Worm (Caenorhabditis elegans) whole organism, L1 larva: ENCODE data around the gene nas-38.
A peak's percentile ranks its signal among the peaks of the same experiment; 100 is the strongest.

Experiments
- C16A3.4 ChIP-seq: fragments of 150-350 bp; optimal IDR thresholded peaks from 2 replicates; lab custom pipeline; 2014; ENCODE audit warnings: missing biosample characterization, missing genetic modification characterization
- C34B4.2 ChIP-seq: sonication (generic microtip); optimal IDR thresholded peaks from 2 replicates; lab custom pipeline; 2017; ENCODE audit warnings: mild to moderate bottlenecking, missing genetic modification characterization, missing compliant biosample characterization
- Y116A8C.19 ChIP-seq: sonication (generic microtip); optimal IDR thresholded peaks from 2 replicates; lab custom pipeline; 2016; ENCODE audit warnings: missing compliant biosample characterization, missing genetic modification characterization, borderline replicate concordance
- alr-1 ChIP-seq: fragments of 200-800 bp; sonication (Bioruptor generic); optimal IDR thresholded peaks from 2 replicates; lab custom pipeline; 2018; ENCODE audit warnings: borderline replicate concordance, mild to moderate bottlenecking, missing genetic modification characterization, missing compliant biosample characterization
- aly-2 ChIP-seq: fragments of 150-350 bp; optimal IDR thresholded peaks from 2 replicates; lab custom pipeline; 2014; ENCODE audit warnings: missing biosample characterization, missing genetic modification characterization
- ama-1 ChIP-seq: fragments of 150-350 bp; optimal IDR thresholded peaks from 2 replicates; lab custom pipeline; 2014
- blmp-1 ChIP-seq: fragments of 150-350 bp; optimal IDR thresholded peaks from 2 replicates; lab custom pipeline; 2014; ENCODE audit warnings: missing biosample characterization, missing genetic modification characterization
- ceh-63 ChIP-seq: fragments of 200-800 bp; sonication (Bioruptor generic); optimal IDR thresholded peaks from 2 replicates; lab custom pipeline; 2018; ENCODE audit warnings: mild to moderate bottlenecking, missing genetic modification characterization, missing compliant biosample characterization
- ceh-8 ChIP-seq: fragments of 200-800 bp; sonication (Bioruptor generic); optimal IDR thresholded peaks from 2 replicates; lab custom pipeline; 2018; ENCODE audit warnings: mild to moderate bottlenecking, missing genetic modification characterization, moderate library complexity, missing compliant biosample characterization
- ceh-82 ChIP-seq, 3 experiments: fragments of 150-350 bp in 1 of 3; sonication (generic microtip) in 2 of 3; optimal IDR thresholded peaks; 2 replicates each; lab custom pipeline; 2014 to 2017; ENCODE audit warnings: missing biosample characterization in 3 of 3, missing genetic modification characterization in 3 of 3
- ceh-88 ChIP-seq: fragments of 200-800 bp; sonication (Bioruptor generic); IDR thresholded peaks from 2 replicates; pipeline ENCODE4 v1.3.6; 2022; ENCODE audit warnings: missing genetic modification characterization, missing compliant biosample characterization
- ceh-90 ChIP-seq: sonication (generic microtip); optimal IDR thresholded peaks from 2 replicates; lab custom pipeline; 2016; ENCODE audit warnings: missing genetic modification characterization, missing compliant biosample characterization
- dsc-1 ChIP-seq: sonication (generic microtip); optimal IDR thresholded peaks from 2 replicates; lab custom pipeline; 2016; ENCODE audit warnings: mild to moderate bottlenecking, missing genetic modification characterization, missing compliant biosample characterization
- efl-1 ChIP-seq, 4 experiments: fragments of 150-350 bp; optimal IDR thresholded peaks in 3 of 4; peaks in 1 of 4; 1 replicate in 1 of 4; 2 replicates in 3 of 4; lab custom pipeline; 2014; ENCODE audit warnings: missing biosample characterization in 2 of 4, missing genetic modification characterization in 2 of 4, missing genetic modification reagents in 2 of 4
- egl-13 ChIP-seq: sonication (generic microtip); optimal IDR thresholded peaks from 2 replicates; lab custom pipeline; 2016; ENCODE audit warnings: missing genotype, missing genetic modification reagents, missing genetic modification characterization, missing compliant biosample characterization
- elt-2 ChIP-seq: sonication (generic microtip); optimal IDR thresholded peaks from 2 replicates; lab custom pipeline; 2016; ENCODE audit warnings: missing genetic modification characterization, mild to moderate bottlenecking, inconsistent platforms, missing compliant biosample characterization, missing genetic modification reagents
- ets-5 ChIP-seq: fragments of 200-800 bp; sonication (Bioruptor generic); IDR thresholded peaks from 2 replicates; pipeline ENCODE4 v1.3.6; 2022; ENCODE audit warnings: missing genetic modification characterization, missing compliant biosample characterization
- fkh-10 ChIP-seq: sonication (generic microtip); optimal IDR thresholded peaks from 2 replicates; lab custom pipeline; 2017; ENCODE audit warnings: missing biosample characterization, missing genetic modification reagents, missing genetic modification characterization
- fkh-8 ChIP-seq: sonication (generic microtip); optimal IDR thresholded peaks from 2 replicates; lab custom pipeline; 2016; ENCODE audit warnings: mild to moderate bottlenecking, missing genetic modification characterization, missing compliant biosample characterization
- grh-1 ChIP-seq: fragments of 200-800 bp; sonication (Bioruptor generic); IDR thresholded peaks from 2 replicates; pipeline ENCODE4 v1.3.6; 2022; ENCODE audit warnings: missing genetic modification reagents, missing genetic modification characterization, missing compliant biosample characterization
- hlh-4 ChIP-seq: sonication (generic microtip); optimal IDR thresholded peaks from 2 replicates; lab custom pipeline; 2016; ENCODE audit warnings: mild to moderate bottlenecking, missing genetic modification characterization, missing compliant biosample characterization
- hpl-2 ChIP-seq: fragments of 150-350 bp; optimal IDR thresholded peaks from 2 replicates; lab custom pipeline; 2014; ENCODE audit warnings: missing biosample characterization, missing genetic modification reagents, missing genetic modification characterization
- isw-1 ChIP-seq: fragments of 200-800 bp; sonication (Bioruptor generic); IDR thresholded peaks from 2 replicates; pipeline ENCODE4 v1.3.6; 2022; ENCODE audit warnings: missing genetic modification characterization, missing compliant biosample characterization
- lin-13 ChIP-seq: fragments of 150-350 bp; optimal IDR thresholded peaks from 2 replicates; lab custom pipeline; 2014; ENCODE audit warnings: missing biosample characterization, missing genetic modification reagents, missing genetic modification characterization
- lin-15B ChIP-seq: fragments of 150-350 bp; sonication (generic microtip); optimal IDR thresholded peaks from 3 replicates; lab custom pipeline; 2014; ENCODE audit warnings: missing biosample characterization, missing genetic modification characterization
- lin-39 ChIP-seq: fragments of 150-350 bp; optimal IDR thresholded peaks from 2 replicates; lab custom pipeline; 2014; ENCODE audit warnings: missing biosample characterization, missing genetic modification reagents, missing genetic modification characterization
- lir-3 ChIP-seq: sonication (generic microtip); optimal IDR thresholded peaks from 2 replicates; lab custom pipeline; 2016; ENCODE audit warnings: mild to moderate bottlenecking, missing genetic modification characterization, moderate library complexity, missing compliant biosample characterization; ENCODE audit not compliant: poor library complexity
- lsy-2 ChIP-seq, 2 experiments: fragments of 150-350 bp; optimal IDR thresholded peaks; 2 replicates each; lab custom pipeline; 2014; ENCODE audit warnings: missing biosample characterization in 2 of 2, missing genetic modification characterization in 2 of 2
- mdl-1 ChIP-seq, 2 experiments: fragments of 150-350 bp; optimal IDR thresholded peaks; 2 replicates each; lab custom pipeline; 2014 to 2017; ENCODE audit warnings: missing biosample characterization in 2 of 2, missing genetic modification characterization in 2 of 2, inconsistent platforms in 1 of 2
- mef-2 ChIP-seq: fragments of 150-350 bp; optimal IDR thresholded peaks from 2 replicates; lab custom pipeline; 2014; ENCODE audit warnings: missing biosample characterization, missing genetic modification characterization
- nhr-237 ChIP-seq: fragments of 150-350 bp; optimal IDR thresholded peaks from 2 replicates; lab custom pipeline; 2014; ENCODE audit warnings: missing biosample characterization, missing genetic modification characterization
- nhr-28 ChIP-seq: fragments of 150-350 bp; optimal IDR thresholded peaks from 2 replicates; lab custom pipeline; 2014; ENCODE audit warnings: missing biosample characterization, missing genetic modification characterization
- nhr-84 ChIP-seq: sonication (generic microtip); optimal IDR thresholded peaks from 2 replicates; lab custom pipeline; 2017; ENCODE audit warnings: missing biosample characterization, missing genetic modification characterization
- nhr-85 ChIP-seq: sonication (generic microtip); peaks from one replicate; lab custom pipeline; 2016; ENCODE audit warnings: missing genetic modification characterization, inconsistent platforms, missing compliant biosample characterization
- pag-3 ChIP-seq: sonication (generic microtip); optimal IDR thresholded peaks from 2 replicates; lab custom pipeline; 2017; ENCODE audit warnings: missing genetic modification characterization, mild to moderate bottlenecking, missing compliant biosample characterization, antibody characterized with exemption, borderline replicate concordance; ENCODE audit not compliant: insufficient read depth
- skn-1 ChIP-seq: fragments of 150-350 bp; optimal IDR thresholded peaks from 2 replicates; lab custom pipeline; 2014; ENCODE audit warnings: missing biosample characterization, missing genetic modification characterization
- snpc-4 ChIP-seq: fragments of 150-350 bp; optimal IDR thresholded peaks from 2 replicates; lab custom pipeline; 2014; ENCODE audit warnings: missing biosample characterization, missing genetic modification characterization
- snu-23 ChIP-seq: sonication (generic microtip); optimal IDR thresholded peaks from 2 replicates; lab custom pipeline; 2016; ENCODE audit warnings: missing genetic modification characterization, missing compliant biosample characterization
- sox-4 ChIP-seq: sonication (generic microtip); optimal IDR thresholded peaks from 2 replicates; lab custom pipeline; 2016; ENCODE audit warnings: missing genetic modification characterization, missing compliant biosample characterization
- sup-37 ChIP-seq: fragments of 200-800 bp; sonication (Bioruptor generic); optimal IDR thresholded peaks from 2 replicates; lab custom pipeline; 2018; ENCODE audit warnings: mild to moderate bottlenecking, missing genetic modification characterization, missing compliant biosample characterization
- tbx-2 ChIP-seq: sonication (generic microtip); optimal IDR thresholded peaks from 2 replicates; lab custom pipeline; 2016; ENCODE audit warnings: missing genetic modification characterization, missing compliant biosample characterization
- tlp-1 ChIP-seq: fragments of 150-350 bp; optimal IDR thresholded peaks from 2 replicates; lab custom pipeline; 2014; ENCODE audit warnings: missing biosample characterization, missing genetic modification characterization
- unc-130 ChIP-seq: fragments of 150-350 bp; optimal IDR thresholded peaks from 2 replicates; lab custom pipeline; 2017; ENCODE audit warnings: missing biosample characterization, missing genetic modification characterization, inconsistent platforms
- unc-30 ChIP-seq: sonication (generic microtip); optimal IDR thresholded peaks from 2 replicates; lab custom pipeline; 2017; ENCODE audit warnings: missing biosample characterization, missing genetic modification characterization
- unc-62 ChIP-seq: fragments of 150-350 bp; optimal IDR thresholded peaks from 2 replicates; lab custom pipeline; 2014; ENCODE audit warnings: missing biosample characterization, missing genetic modification reagents, missing genetic modification characterization
- unc-86 ChIP-seq: sonication (generic microtip); optimal IDR thresholded peaks from 2 replicates; lab custom pipeline; 2016; ENCODE audit warnings: missing genetic modification characterization, missing compliant biosample characterization
- unc-98 ChIP-seq: fragments of 200-800 bp; sonication (Bioruptor generic); IDR thresholded peaks from 2 replicates; pipeline ENCODE4 v1.3.6; 2022; ENCODE audit warnings: missing genetic modification characterization, missing compliant biosample characterization
- vab-15 ChIP-seq: sonication (generic microtip); optimal IDR thresholded peaks from 2 replicates; lab custom pipeline; 2017; ENCODE audit warnings: missing genotype, mild to moderate bottlenecking, missing genetic modification characterization, missing compliant biosample characterization
- zag-1 ChIP-seq: fragments of 150-350 bp; optimal IDR thresholded peaks from 2 replicates; lab custom pipeline; 2014; ENCODE audit warnings: missing biosample characterization, missing genetic modification characterization
- ztf-11 ChIP-seq, 2 experiments: sonication (generic microtip); optimal IDR thresholded peaks; 2 replicates each; lab custom pipeline; 2016 to 2017; ENCODE audit warnings: missing genetic modification characterization in 2 of 2, missing biosample characterization in 1 of 2, missing compliant biosample characterization in 1 of 2
- ztf-4 ChIP-seq: fragments of 150-350 bp; optimal IDR thresholded peaks from 2 replicates; lab custom pipeline; 2014; ENCODE audit warnings: missing biosample characterization, missing genetic modification characterization

Gene nas-38

ce11 chrX:528761-529160 is 29.2 kb upstream of the nas-38 start:
- no peak for TF ChIP-seq lin-13 (GFP tag; lab: Kevin White, UChicago)
- TF ChIP-seq nhr-85 (tag; lab: Kevin White, UChicago) = peak; percentile 23

- TF ChIP-seq fkh-10 (GFP tag; lab: Kevin White, UChicago) (no peak), skn-1 (tag; lab: Kevin White, UChicago) (no peak), unc-130 (no peak), alr-1 (no peak), C16A3.4 (no peak), egl-13 (tag; lab: Kevin White, UChicago) (no peak), grh-1 (GFP tag; lab: Robert Waterston, UW) (no peak), mdl-1 (tag; optimal IDR thresholded peaks at IDR 0.05; lab: Kevin White, UChicago) (no peak)
These were observed 28.6 kb upstream of the nas-38 start for ce11 chrX:529386-529785.

- no peak for TF ChIP-seq nhr-237 (tag; lab: Kevin White, UChicago)
- TF ChIP-seq tlp-1 (tag; lab: Kevin White, UChicago) = no peak
- no peak for TF ChIP-seq hpl-2
- no peak for TF ChIP-seq ceh-88
- no peak for TF ChIP-seq vab-15 (tag; lab: Kevin White, UChicago)
- TF ChIP-seq ceh-90 (tag; lab: Kevin White, UChicago) = no peak
- no peak for TF ChIP-seq ceh-63 (GFP tag; lab: Kevin White, UChicago)
- TF ChIP-seq hlh-4 = no peak
- no peak for TF ChIP-seq efl-1 (optimal IDR thresholded peaks at IDR 0.05; lab: Kevin White, UChicago)
- no peak for TF ChIP-seq efl-1 (GFP tag; optimal IDR thresholded peaks at IDR 0.05 in 1 of 2; lab: Kevin White, UChicago)
- TF ChIP-seq elt-2 = peak; percentile 86
- TF ChIP-seq isw-1 (GFP tag; lab: Robert Waterston, UW) = no peak
- TF ChIP-seq lsy-2 (tag; optimal IDR thresholded peaks at IDR 0.05; lab: Kevin White, UChicago) = no peak
- TF ChIP-seq nhr-84 (tag; lab: Kevin White, UChicago) = no peak
- TF ChIP-seq tbx-2 (tag; lab: Kevin White, UChicago) = no peak
- no peak for TF ChIP-seq Y116A8C.19 (tag; lab: Kevin White, UChicago)
- peak; percentile 40 for TF ChIP-seq nhr-85 (tag; lab: Kevin White, UChicago)
- TF ChIP-seq ztf-4 = no peak
- no peak for TF ChIP-seq unc-98 (GFP tag; lab: Robert Waterston, UW)
- no peak for TF ChIP-seq ceh-8
- no peak for TF ChIP-seq unc-62 (GFP tag; lab: Kevin White, UChicago)
- TF ChIP-seq fkh-8 (tag; lab: Kevin White, UChicago) = no peak
- no peak for TF ChIP-seq sup-37 (GFP tag; lab: Kevin White, UChicago)
- no peak for TF ChIP-seq snu-23 (GFP tag; lab: Kevin White, UChicago)
- TF ChIP-seq nhr-28 (tag; lab: Kevin White, UChicago) = no peak
- no peak for TF ChIP-seq C34B4.2 (tag; lab: Kevin White, UChicago)
- TF ChIP-seq ztf-11 (tag; optimal IDR thresholded peaks at IDR 0.05; lab: Kevin White, UChicago) = no peak
- TF ChIP-seq lin-15B (tag; lab: Kevin White, UChicago) = no peak
- no peak for TF ChIP-seq ceh-82 (tag; optimal IDR thresholded peaks at IDR 0.05; lab: Kevin White, UChicago)
- no peak for TF ChIP-seq blmp-1 (tag; lab: Kevin White, UChicago)
- no peak for TF ChIP-seq lin-39
- no peak for TF ChIP-seq unc-30 (tag; lab: Kevin White, UChicago)
- no peak for TF ChIP-seq unc-86 (tag; lab: Kevin White, UChicago)
- TF ChIP-seq ets-5 (GFP tag; lab: Robert Waterston, UW) = no peak
- no peak for TF ChIP-seq zag-1 (tag; lab: Kevin White, UChicago)
- no peak for TF ChIP-seq sox-4
- no peak for TF ChIP-seq grh-1 (GFP tag; lab: Robert Waterston, UW)
- no peak for TF ChIP-seq aly-2
- no peak for TF ChIP-seq dsc-1 (tag; lab: Kevin White, UChicago)
- no peak for TF ChIP-seq ama-1
- TF ChIP-seq lir-3 (tag; lab: Kevin White, UChicago) = no peak
- no peak for TF ChIP-seq mef-2 (tag; lab: Kevin White, UChicago)
- no peak for TF ChIP-seq pag-3 (tag; lab: Kevin White, UChicago)
- no peak for TF ChIP-seq snpc-4 (tag; lab: Kevin White, UChicago)
These were observed 27.9 kb upstream of the nas-38 start, which contains the start of gene ugt-46 for ce11 chrX:530011-530410. TSS of gene ugt-46 (minus strand) at chrX:530289.
